Worm (Caenorhabditis elegans): ENCODE results near the gene glrx-22.

DNA sequence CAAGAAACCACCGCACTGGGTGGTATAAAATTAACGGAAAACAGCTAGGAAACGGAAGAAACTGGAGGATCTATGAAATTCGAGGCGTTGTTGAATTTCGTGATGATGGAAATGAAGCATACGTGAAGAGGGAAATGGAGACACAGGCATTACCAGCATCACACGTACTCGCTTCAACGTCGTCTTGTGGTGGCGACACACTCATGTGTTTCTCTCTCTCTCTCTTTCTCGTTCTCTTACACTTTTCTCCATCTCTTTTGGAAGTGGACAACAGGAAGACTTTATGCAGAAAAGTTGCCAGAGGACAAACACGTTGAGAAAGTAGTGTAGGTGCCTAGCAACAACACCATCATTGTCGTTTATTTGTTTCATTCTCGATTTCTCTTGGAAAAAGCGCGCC, 31.4 kb upstream of the glrx-22 start:
- no peak for TF ChIP-seq madf-6 (GFP tag; IDR thresholded peaks at IDR 0.05)
- TF ChIP-seq mxl-1 (tag; optimal IDR thresholded peaks at IDR 0.05) = no peak
- no peak for TF ChIP-seq T26A5.8 (tag; optimal IDR thresholded peaks at IDR 0.05)
- TF ChIP-seq F57C9.4 (tag; optimal IDR thresholded peaks at IDR 0.05) = no peak
- TF ChIP-seq mcd-1 (GFP tag; IDR thresholded peaks at IDR 0.05) = no peak
- TF ChIP-seq tbp1 (GFP tag; optimal IDR thresholded peaks at IDR 0.05) = no peak
- TF ChIP-seq madf-10 (tag; optimal IDR thresholded peaks at IDR 0.05) = no peak
- no peak for TF ChIP-seq T07F8.4 (tag; optimal IDR thresholded peaks at IDR 0.05)
- TF ChIP-seq him-1 (tag; optimal IDR thresholded peaks at IDR 0.05) = no peak
- TF ChIP-seq bed-1 (GFP tag; IDR thresholded peaks at IDR 0.05) = no peak
- TF ChIP-seq sptf-2 (GFP tag; optimal IDR thresholded peaks at IDR 0.05) = no peak
- no peak for TF ChIP-seq ztf-3 (GFP tag; optimal IDR thresholded peaks at IDR 0.05)
- TF ChIP-seq rcor-1 (GFP tag; IDR thresholded peaks at IDR 0.05) = no peak
- no peak for TF ChIP-seq hsf-1 (GFP tag; IDR thresholded peaks at IDR 0.05)

Measured in whole organism, young adult.